Worm (Caenorhabditis elegans) whole organism, early embryonic: ENCODE measurements around the gene smg-3.

Experiments used
- B0310.2 ChIP-seq: sonication (generic microtip); optimal IDR thresholded peaks from 2 replicates; lab custom pipeline; 2016; ENCODE audit warnings: mild to moderate bottlenecking, missing genetic modification characterization, missing compliant biosample characterization
- F13C5.2 ChIP-seq: sonication (generic microtip); optimal IDR thresholded peaks from 2 replicates; lab custom pipeline; 2017; ENCODE audit warnings: mild to moderate bottlenecking, missing genetic modification characterization, inconsistent platforms, missing compliant biosample characterization
- aly-1 ChIP-seq: sonication (generic microtip); optimal IDR thresholded peaks from 2 replicates; lab custom pipeline; 2016; ENCODE audit warnings: missing genetic modification characterization, missing compliant biosample characterization
- ama-1 ChIP-seq: fragments of 150-350 bp; optimal IDR thresholded peaks from 2 replicates; lab custom pipeline; 2014
- ceh-13 ChIP-seq: fragments of 200-800 bp; sonication (Bioruptor generic); optimal IDR thresholded peaks from 2 replicates; lab custom pipeline; 2018; ENCODE audit warnings: mild to moderate bottlenecking, missing genetic modification characterization, missing compliant biosample characterization
- ceh-36 ChIP-seq: sonication (generic microtip); optimal IDR thresholded peaks from 2 replicates; lab custom pipeline; 2016; ENCODE audit warnings: missing genetic modification characterization, inconsistent platforms, missing compliant biosample characterization
- ets-7 ChIP-seq: sonication (generic microtip); optimal IDR thresholded peaks from 2 replicates; lab custom pipeline; 2016; ENCODE audit warnings: missing genotype, missing genetic modification characterization, missing compliant biosample characterization
- flt-1 ChIP-seq: fragments of 200-800 bp; sonication (Bioruptor generic); IDR thresholded peaks from 2 replicates; pipeline ENCODE4 v1.3.6; 2022; ENCODE audit warnings: missing genetic modification characterization, missing compliant biosample characterization
- hmbx-1 ChIP-seq: sonication (generic microtip); optimal IDR thresholded peaks from 2 replicates; lab custom pipeline; 2016; ENCODE audit warnings: mild to moderate bottlenecking, missing genetic modification characterization, missing compliant biosample characterization
- hmg-4 ChIP-seq: fragments of 200-800 bp; sonication (Bioruptor generic); optimal IDR thresholded peaks from 2 replicates; lab custom pipeline; 2018; ENCODE audit warnings: mild to moderate bottlenecking, missing genetic modification characterization, missing compliant biosample characterization
- hnd-1 ChIP-seq: sonication (generic microtip); optimal IDR thresholded peaks from 2 replicates; lab custom pipeline; 2016; ENCODE audit warnings: missing genetic modification characterization, missing compliant biosample characterization
- pes-1 ChIP-seq: fragments of 200-800 bp; sonication (Bioruptor generic); IDR thresholded peaks from 2 replicates; pipeline ENCODE4 v1.3.6; 2022; ENCODE audit warnings: missing genetic modification reagents, missing genetic modification characterization, missing compliant biosample characterization
- scrt-1 ChIP-seq: fragments of 200-800 bp; sonication (Bioruptor generic); IDR thresholded peaks from 2 replicates; pipeline ENCODE4 v1.3.6; 2022; ENCODE audit warnings: missing genetic modification characterization, missing compliant biosample characterization
- sea-1 ChIP-seq: fragments of 200-800 bp; sonication (Bioruptor generic); conservative IDR thresholded peaks from 2 replicates; pipeline ENCODE4 v1.3.6; 2022; ENCODE audit warnings: missing genetic modification characterization, missing compliant biosample characterization
- tbx-11 ChIP-seq: fragments of 200-800 bp; sonication (Bioruptor generic); IDR thresholded peaks from 2 replicates; pipeline ENCODE4 v1.3.6; 2022; ENCODE audit warnings: missing genetic modification characterization, missing compliant biosample characterization
- tbx-37 ChIP-seq: fragments of 200-800 bp; sonication (Bioruptor generic); conservative IDR thresholded peaks from 2 replicates; pipeline ENCODE4 v1.3.6; 2022; ENCODE audit warnings: missing genetic modification reagents, missing genetic modification characterization, missing compliant biosample characterization
- tra-4 ChIP-seq: sonication (generic microtip); optimal IDR thresholded peaks from 2 replicates; lab custom pipeline; 2017; ENCODE audit warnings: missing genetic modification characterization, missing compliant biosample characterization

The smg-3 gene

DNA sequence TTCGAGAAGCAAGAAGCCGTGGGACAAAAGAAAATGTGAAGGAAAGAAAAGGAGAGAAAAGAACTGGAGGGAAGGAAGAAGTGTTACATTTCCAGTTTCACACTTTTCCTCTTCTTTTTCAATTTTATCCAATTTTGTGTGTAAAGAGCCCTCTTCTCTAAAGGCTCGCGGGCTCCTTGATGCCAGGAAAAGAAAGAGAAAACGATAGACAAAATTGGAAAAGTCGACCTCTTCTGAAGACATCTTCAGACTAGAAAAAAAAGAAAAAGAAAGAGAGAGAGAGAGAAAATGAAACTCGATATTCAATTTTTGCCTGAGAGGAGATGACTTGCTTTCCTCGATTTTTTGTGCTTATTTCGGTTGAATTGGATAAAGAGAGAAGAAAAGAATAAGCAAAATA lies 12.1 kb upstream of the smg-3 start:
- no peak for TF ChIP-seq aly-1 (tag; lab: Kevin White, UChicago)
- TF ChIP-seq hmg-4 (GFP tag; lab: Kevin White, UChicago): no peak
- TF ChIP-seq ceh-36 (tag; lab: Kevin White, UChicago): no peak
- no peak for TF ChIP-seq sea-1
- TF ChIP-seq flt-1 (GFP tag; lab: Robert Waterston, UW): no peak
- no peak for TF ChIP-seq B0310.2 (tag; lab: Kevin White, UChicago)
- no peak for TF ChIP-seq ama-1 (lab: Kevin White, UChicago)
- no peak for TF ChIP-seq F13C5.2
- TF ChIP-seq hmbx-1: no peak
- TF ChIP-seq ets-7 (tag; lab: Kevin White, UChicago): no peak
- no peak for TF ChIP-seq ceh-13 (GFP tag; lab: Kevin White, UChicago)
- TF ChIP-seq tbx-37 (GFP tag; lab: Robert Waterston, UW): no peak
- no peak for TF ChIP-seq scrt-1 (GFP tag; lab: Robert Waterston, UW)
- TF ChIP-seq hnd-1 (tag; lab: Kevin White, UChicago): no peak
- TF ChIP-seq pes-1 (GFP tag; lab: Robert Waterston, UW): no peak
- TF ChIP-seq tbx-11: no peak
- TF ChIP-seq tra-4 (tag; lab: Kevin White, UChicago): no peak

DNA sequence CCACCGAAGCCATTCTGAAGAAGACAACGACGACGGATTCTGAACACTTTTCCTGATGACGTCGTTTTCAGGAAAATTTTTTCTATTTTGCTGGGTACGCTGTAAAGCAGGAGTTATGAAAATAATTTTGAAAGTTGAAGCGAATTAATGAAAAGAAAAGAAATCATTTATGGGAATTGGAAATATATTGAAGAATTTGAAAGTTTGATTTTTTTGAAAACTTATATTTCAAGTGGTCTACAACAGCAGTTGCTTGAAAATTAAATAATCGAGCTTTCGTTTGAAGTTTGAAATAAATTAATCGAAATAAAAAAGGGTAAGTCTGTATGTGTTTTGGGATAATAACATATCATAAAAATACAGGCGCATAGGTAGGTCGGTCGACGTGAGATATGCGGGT lies 11.1 kb upstream of the smg-3 start, which contains the start of gene shl-1:
shl-1 (minus strand) TSS at position 101 of the 400 bp plus-strand sequence.
- no peak for TF ChIP-seq ets-7 (tag; lab: Kevin White, UChicago)
- TF ChIP-seq ceh-13 (GFP tag; lab: Kevin White, UChicago): no peak
- TF ChIP-seq ama-1 (lab: Kevin White, UChicago): no peak
- TF ChIP-seq B0310.2 (tag; lab: Kevin White, UChicago): no peak
- no peak for TF ChIP-seq aly-1 (tag; lab: Kevin White, UChicago)
- no peak for TF ChIP-seq scrt-1 (GFP tag; lab: Robert Waterston, UW)
- TF ChIP-seq flt-1 (GFP tag; lab: Robert Waterston, UW): no peak

DNA sequence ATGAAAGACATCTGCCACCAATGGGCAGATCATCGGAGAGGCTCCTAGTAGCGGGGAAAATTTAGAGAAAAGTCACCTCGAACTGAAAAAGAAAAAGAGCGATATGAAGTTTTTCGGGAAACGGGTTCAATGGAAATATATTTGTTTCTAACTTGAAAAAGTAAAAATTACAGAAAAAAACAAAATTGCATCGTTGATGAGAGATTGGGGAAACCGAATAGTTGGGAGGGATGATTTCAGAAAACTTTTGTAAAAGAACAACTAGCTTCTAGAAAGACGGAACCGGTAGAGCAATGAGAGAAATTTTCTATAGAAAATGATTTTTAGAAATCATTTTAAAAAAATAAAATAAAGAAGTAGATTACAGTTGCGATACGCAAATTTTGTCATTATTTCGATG lies 5.5 kb upstream of the smg-3 start:
- TF ChIP-seq hmbx-1: no peak
- no peak for TF ChIP-seq hnd-1 (tag; lab: Kevin White, UChicago)
- TF ChIP-seq sea-1: no peak
- TF ChIP-seq ama-1 (lab: Kevin White, UChicago): no peak
- no peak for TF ChIP-seq ets-7 (tag; lab: Kevin White, UChicago)
- no peak for TF ChIP-seq flt-1 (GFP tag; lab: Robert Waterston, UW)
- no peak for TF ChIP-seq tbx-11
- no peak for TF ChIP-seq hmg-4 (GFP tag; lab: Kevin White, UChicago)
- TF ChIP-seq tra-4 (tag; lab: Kevin White, UChicago): no peak
- no peak for TF ChIP-seq ceh-13 (GFP tag; lab: Kevin White, UChicago)
- TF ChIP-seq F13C5.2: no peak
- TF ChIP-seq ceh-36 (tag; lab: Kevin White, UChicago): no peak
- TF ChIP-seq aly-1 (tag; lab: Kevin White, UChicago): no peak
- no peak for TF ChIP-seq B0310.2 (tag; lab: Kevin White, UChicago)

DNA sequence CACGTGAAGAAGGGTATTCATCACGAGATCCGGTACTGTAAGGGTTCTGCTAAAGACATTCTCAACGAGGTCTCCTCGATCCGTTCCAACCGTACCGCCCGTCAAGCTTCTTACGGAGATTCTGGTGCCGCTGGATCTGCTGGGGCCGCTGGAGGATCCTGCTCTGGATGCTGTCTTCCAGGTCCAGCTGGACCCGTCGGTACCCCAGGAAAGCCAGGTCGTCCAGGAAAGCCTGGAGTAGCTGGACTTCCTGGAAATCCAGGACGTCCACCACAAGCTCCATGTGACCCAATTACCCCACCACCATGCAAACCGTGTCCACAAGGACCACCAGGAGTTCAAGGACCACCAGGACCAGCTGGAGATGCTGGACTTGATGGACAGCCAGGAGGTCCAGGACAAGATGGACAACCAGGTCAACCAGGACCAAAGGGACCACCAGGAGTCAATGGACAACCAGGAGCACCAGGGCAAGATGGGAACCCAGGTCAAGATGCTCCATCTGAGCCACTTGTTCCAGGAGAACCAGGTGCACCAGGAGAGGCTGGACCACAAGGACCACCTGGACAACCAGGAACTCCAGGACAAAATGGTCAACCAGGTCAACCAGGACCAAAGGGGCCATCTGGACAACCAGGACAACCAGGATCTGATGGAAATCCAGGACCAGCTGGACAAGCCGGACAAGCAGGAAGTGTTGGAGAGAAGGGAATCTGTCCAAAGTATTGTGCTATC lies 4.6 kb upstream of the smg-3 start:
- TF ChIP-seq ceh-13 (GFP tag; lab: Kevin White, UChicago): no peak
- no peak for TF ChIP-seq F13C5.2
- no peak for TF ChIP-seq hmbx-1
- no peak for TF ChIP-seq B0310.2 (tag; lab: Kevin White, UChicago)
- no peak for TF ChIP-seq hmg-4 (GFP tag; lab: Kevin White, UChicago)
- no peak for TF ChIP-seq aly-1 (tag; lab: Kevin White, UChicago)
- TF ChIP-seq ets-7 (tag; lab: Kevin White, UChicago): no peak
- no peak for TF ChIP-seq tbx-11
- TF ChIP-seq tra-4 (tag; lab: Kevin White, UChicago): no peak
- no peak for TF ChIP-seq scrt-1 (GFP tag; lab: Robert Waterston, UW)
- no peak for TF ChIP-seq pes-1 (GFP tag; lab: Robert Waterston, UW)
- TF ChIP-seq ama-1 (lab: Kevin White, UChicago): no peak
- no peak for TF ChIP-seq flt-1 (GFP tag; lab: Robert Waterston, UW)
- TF ChIP-seq ceh-36 (tag; lab: Kevin White, UChicago): no peak

DNA sequence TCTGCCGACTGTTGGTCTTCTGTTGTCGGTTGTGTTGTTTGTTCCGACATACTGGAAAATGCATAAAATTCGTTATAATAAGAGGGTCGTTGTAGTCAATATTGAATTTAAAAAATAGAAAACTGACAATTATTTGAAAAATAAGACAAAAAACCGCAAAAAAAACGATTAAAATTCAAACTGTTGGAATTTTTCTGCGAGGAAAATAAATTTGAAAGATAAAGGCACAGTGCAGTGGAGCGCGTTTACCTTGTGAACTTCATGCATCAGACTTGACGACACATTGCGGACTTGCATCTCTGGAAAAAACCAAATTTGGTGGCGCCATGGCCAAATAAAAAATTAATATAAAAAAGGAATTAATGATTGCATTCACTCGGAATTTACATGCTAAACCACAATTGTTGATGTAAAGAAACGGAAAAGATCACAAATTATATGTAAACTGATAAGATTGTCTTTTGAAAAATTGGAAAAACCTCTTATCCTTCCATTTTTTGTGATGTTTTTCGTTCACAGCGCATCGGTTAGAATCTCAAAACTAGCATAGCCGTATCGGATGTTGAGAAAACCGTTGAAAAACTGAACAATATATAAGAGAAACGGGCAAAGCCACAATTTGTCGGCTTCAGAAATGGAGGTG lies 3.7 kb upstream of the smg-3 start, which contains the start of the genes hrpf-2 and bli-6:
hrpf-2 (minus strand) TSS at position 51 of the 643 bp plus-strand sequence.
bli-6 (plus strand) TSS at position 593 of the 643 bp plus-strand sequence.
- TF ChIP-seq flt-1 (GFP tag; lab: Robert Waterston, UW): no peak
- TF ChIP-seq scrt-1 (GFP tag; lab: Robert Waterston, UW): no peak
- no peak for TF ChIP-seq hnd-1 (tag; lab: Kevin White, UChicago)
- no peak for TF ChIP-seq hmbx-1
- TF ChIP-seq F13C5.2: peak; percentile 55
- TF ChIP-seq ets-7 (tag; lab: Kevin White, UChicago): no peak
- TF ChIP-seq aly-1 (tag; lab: Kevin White, UChicago): no peak

DNA sequence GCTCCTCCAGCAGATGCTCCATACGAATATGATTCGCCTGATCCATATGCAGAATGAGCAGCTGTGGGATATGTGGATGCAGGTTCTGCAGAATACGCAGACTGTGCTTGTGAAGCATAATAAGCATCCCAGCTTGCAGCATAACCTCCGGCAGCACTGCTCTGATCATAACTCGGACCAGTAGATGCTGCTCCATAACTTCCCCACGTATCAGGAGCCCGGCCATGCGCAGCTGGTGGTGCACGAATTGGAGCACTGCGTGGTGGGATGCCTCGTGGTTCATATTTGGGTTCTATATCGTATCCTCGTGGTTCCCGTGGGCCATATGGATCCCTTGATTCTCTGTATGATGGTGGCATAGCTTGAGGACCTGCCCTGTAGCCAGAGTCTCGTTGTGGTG lies 828 bp upstream of the smg-3 start:
- TF ChIP-seq ceh-36 (tag; lab: Kevin White, UChicago): no peak
- TF ChIP-seq aly-1 (tag; lab: Kevin White, UChicago): no peak
- no peak for TF ChIP-seq tbx-11
- TF ChIP-seq tbx-37 (GFP tag; lab: Robert Waterston, UW): no peak
- no peak for TF ChIP-seq F13C5.2
- TF ChIP-seq flt-1 (GFP tag; lab: Robert Waterston, UW): no peak
- TF ChIP-seq hmg-4 (GFP tag; lab: Kevin White, UChicago): no peak
- no peak for TF ChIP-seq hnd-1 (tag; lab: Kevin White, UChicago)
- TF ChIP-seq B0310.2 (tag; lab: Kevin White, UChicago): no peak
- TF ChIP-seq sea-1: no peak

DNA sequence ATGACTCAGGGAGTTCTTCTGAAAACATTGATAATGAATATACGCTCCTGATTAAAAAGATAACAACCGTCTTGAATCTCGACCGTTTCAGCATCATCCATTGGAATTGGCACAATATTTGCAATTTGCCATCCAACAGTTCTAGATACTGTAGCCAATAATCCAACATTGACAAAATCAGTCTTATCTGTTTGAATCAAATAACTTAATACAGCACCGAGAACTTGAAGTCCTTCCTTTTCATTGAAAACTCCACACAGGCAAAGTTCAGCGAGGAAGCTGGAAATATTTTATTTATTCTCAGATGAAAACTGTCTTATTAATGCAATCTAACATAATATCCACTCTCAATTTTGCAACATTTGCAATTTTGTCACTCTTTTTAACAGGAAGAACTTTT lies 626 bp downstream of the smg-3 start:
- no peak for TF ChIP-seq flt-1 (GFP tag; lab: Robert Waterston, UW)
- no peak for TF ChIP-seq hmg-4 (GFP tag; lab: Kevin White, UChicago)
- TF ChIP-seq hnd-1 (tag; lab: Kevin White, UChicago): no peak
- TF ChIP-seq scrt-1 (GFP tag; lab: Robert Waterston, UW): no peak
- TF ChIP-seq ceh-36 (tag; lab: Kevin White, UChicago): no peak
- no peak for TF ChIP-seq pes-1 (GFP tag; lab: Robert Waterston, UW)
- TF ChIP-seq hmbx-1: no peak
- TF ChIP-seq ets-7 (tag; lab: Kevin White, UChicago): no peak
- no peak for TF ChIP-seq F13C5.2
- no peak for TF ChIP-seq ama-1 (lab: Kevin White, UChicago)
